Fruit fly (Drosophila melanogaster): Measurements from ENCODE around the gene CG5731.

Gene CG5731

DNA sequence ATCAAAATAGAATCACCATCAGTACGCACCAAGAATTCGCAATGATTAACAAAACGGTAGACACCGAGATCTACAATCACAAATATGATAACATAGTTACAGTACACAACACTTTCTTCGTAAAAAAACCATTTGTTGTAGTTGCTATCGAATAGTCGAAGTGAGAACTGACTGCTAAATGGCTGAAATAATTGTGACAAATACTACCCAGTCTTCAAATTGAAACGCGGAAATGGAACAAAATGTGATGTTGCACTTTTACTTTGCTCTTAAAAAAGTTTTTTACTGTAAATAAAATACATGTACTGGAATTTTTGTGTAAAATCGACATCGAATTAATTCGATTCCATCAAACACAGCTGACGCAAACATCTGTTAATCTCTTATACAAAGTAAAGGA, 22.0 kb upstream of the CG5731 start, which contains the start of gene ova:
Gene ova, minus strand, starts transcription at position 183 of the 400 bp plus-strand sequence.
- TF ChIP-seq insv (optimal IDR thresholded peaks at IDR 0.05) (no peak), Myc (optimal IDR thresholded peaks at IDR 0.05) (no peak), ttk (optimal IDR thresholded peaks at IDR 0.05) (no peak), h (optimal IDR thresholded peaks at IDR 0.05) (no peak), Sin3A (optimal IDR thresholded peaks at IDR 0.05) (no peak), psq (optimal IDR thresholded peaks at IDR 0.05) (no peak)

DNA sequence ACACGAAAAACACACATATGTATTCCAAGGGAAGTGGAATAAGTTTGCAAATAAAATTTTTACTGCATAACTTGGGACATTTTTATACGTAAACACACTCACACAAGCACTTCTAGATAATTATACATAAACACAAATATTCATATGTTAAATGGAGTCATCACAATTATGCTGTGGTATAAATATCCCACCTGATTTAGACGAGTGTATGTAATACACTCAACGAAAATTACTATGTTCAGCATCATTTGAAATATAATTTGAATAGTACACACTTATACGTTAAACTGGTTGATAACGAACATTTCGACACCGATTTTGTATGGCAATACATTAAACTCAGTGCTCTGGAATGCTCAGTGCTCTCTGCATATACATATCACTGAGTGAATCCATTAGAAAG, 21.5 kb upstream of the CG5731 start:
- no peak for TF ChIP-seq insv (optimal IDR thresholded peaks at IDR 0.05)
- no peak for TF ChIP-seq Sin3A (optimal IDR thresholded peaks at IDR 0.05)
- TF ChIP-seq h (optimal IDR thresholded peaks at IDR 0.05) = no peak
- TF ChIP-seq Myc (optimal IDR thresholded peaks at IDR 0.05) = no peak

DNA sequence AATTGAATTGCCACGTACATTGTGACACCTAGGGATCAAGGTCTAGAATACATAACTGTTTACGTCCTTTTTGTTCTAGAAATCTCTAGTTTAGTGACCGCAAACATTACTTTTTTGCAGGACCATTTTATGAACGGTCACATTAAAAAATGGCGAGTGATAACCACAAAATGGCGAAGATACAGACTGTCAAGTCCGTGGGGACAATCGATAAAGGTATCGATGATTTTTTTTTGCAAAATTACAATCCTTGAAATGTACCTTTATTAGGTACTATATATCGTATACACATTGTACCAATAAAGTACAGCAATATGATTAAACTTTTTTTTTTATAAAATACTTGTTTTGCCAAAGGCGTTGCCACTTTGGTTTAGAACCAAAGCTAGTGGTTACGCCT, 20.9 kb upstream of the CG5731 start:
- TF ChIP-seq Myc (optimal IDR thresholded peaks at IDR 0.05) = no peak

DNA sequence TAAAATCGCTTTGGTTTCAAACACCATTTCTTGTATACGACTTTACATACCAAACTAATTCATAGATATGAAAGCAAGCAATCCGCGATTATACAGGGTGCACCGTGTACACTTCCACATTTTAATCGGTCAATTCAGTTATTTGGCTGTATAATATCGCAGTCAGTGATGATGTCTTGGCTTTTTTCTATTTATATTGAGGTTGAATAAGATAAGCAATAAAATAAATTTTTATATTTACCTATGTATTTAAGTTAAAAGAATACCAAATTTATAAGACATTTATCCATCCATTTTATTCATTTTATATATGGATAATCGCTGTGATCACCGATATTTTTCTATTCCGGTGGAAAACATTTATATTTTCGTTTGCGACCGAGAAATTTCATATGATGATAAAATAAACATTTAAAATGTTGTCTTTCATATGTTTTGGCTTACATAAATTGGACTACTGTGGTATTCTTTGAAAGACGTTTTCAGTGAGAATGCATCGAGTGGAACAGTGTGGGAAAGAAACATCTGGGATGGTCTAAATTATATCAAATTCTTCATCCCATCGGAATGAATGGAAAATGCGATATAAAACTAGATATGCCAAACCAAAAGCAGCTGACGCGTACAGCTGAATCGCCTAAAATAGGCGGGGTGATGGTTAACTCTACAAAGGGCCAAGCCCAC, 17.3 kb upstream of the CG5731 start, which contains the start of gene CG5708:
Gene CG5708, minus strand, starts transcription at position 85 of the 684 bp plus-strand sequence.
- TF ChIP-seq h (optimal IDR thresholded peaks at IDR 0.05) = no peak
- no peak for TF ChIP-seq psq (optimal IDR thresholded peaks at IDR 0.05)
- TF ChIP-seq Myc (optimal IDR thresholded peaks at IDR 0.05) = no peak
- no peak for TF ChIP-seq Sin3A (optimal IDR thresholded peaks at IDR 0.05)
- TF ChIP-seq ttk (optimal IDR thresholded peaks at IDR 0.05) = no peak
- TF ChIP-seq insv (optimal IDR thresholded peaks at IDR 0.05) = no peak

DNA sequence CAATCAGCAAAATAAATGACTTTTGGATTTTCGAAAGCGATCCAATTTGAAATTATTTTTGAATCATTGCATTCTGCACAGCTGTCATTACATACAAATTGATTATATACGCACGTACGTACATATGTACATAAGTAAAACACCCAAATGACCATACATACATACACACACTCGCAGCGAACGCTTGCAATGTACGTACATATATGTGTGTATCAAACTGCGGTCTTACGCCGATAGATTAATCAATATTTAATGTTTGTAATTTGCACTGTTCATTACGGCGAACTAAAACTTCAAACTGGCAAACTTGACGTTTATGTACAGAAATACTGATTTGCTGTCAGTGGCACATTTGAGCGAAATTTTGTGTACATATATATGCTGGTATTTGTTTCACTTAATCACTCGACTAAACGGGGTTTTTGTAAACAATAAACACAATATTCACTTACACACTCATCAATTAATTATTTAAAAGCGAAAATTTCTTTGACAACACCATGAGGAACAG, 16.7 kb upstream of the CG5731 start:
- no peak for TF ChIP-seq Sin3A (optimal IDR thresholded peaks at IDR 0.05)
- no peak for TF ChIP-seq psq (optimal IDR thresholded peaks at IDR 0.05)
- no peak for TF ChIP-seq ttk (optimal IDR thresholded peaks at IDR 0.05)
- no peak for TF ChIP-seq insv (optimal IDR thresholded peaks at IDR 0.05)
- no peak for TF ChIP-seq h (optimal IDR thresholded peaks at IDR 0.05)
- TF ChIP-seq Myc (optimal IDR thresholded peaks at IDR 0.05) = no peak

DNA sequence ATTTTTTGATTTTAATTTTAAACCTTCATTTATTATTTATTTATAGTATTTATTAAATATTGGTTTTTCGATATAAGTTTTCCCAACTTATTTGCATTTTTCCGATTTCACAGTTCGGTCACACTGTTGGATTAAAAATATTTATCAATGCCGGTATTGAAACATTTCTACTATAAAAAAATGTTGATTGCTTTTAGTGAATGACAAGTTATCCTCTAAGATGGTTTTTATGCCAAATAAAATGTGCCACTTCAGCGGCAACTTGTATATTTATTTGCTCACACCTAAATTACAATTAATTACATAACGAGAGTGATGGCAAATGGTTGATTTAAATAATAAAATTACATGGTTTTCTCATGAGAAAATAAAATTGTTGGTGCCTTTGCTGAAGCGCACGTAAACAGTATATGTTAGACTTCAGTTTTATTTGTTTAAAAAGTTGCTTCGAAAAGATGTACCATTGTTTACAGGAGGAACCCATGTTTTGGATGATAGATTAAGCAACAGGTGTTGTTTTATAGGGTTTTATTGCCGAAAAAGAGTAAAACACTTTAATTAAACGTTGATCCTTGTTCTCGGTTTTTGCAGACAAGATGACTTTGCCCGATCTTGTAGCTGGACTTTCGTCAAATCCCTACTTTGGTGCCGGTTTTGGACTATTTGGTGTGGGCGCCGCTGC, 13.1 kb upstream of the CG5731 start, which contains the start of gene Bcs1:
Gene Bcs1, plus strand, starts transcription at position 108 of the 682 bp plus-strand sequence.
- TF ChIP-seq h (optimal IDR thresholded peaks at IDR 0.05) (no peak), insv (optimal IDR thresholded peaks at IDR 0.05) (no peak), Sin3A (optimal IDR thresholded peaks at IDR 0.05) (no peak), psq (optimal IDR thresholded peaks at IDR 0.05) (no peak), ttk (optimal IDR thresholded peaks at IDR 0.05) (no peak), Myc (optimal IDR thresholded peaks at IDR 0.05) (no peak)

DNA sequence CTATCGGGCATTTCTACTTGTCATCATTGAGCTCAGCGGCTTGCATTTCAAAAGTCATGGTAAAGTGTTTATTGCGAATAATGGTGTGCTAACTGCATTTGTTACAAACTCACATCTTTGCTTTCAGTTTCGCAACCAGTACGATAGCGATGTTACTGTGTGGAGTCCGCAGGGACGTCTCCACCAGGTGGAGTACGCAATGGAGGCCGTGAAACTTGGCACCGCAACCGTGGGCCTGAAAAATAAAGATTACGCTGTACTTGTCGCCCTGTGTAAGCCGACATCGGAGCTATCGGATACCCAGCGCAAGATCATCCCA, 11.8 kb upstream of the CG5731 start:
- no peak for TF ChIP-seq Sin3A (optimal IDR thresholded peaks at IDR 0.05)
- no peak for TF ChIP-seq insv (optimal IDR thresholded peaks at IDR 0.05)
- TF ChIP-seq ttk (optimal IDR thresholded peaks at IDR 0.05) = no peak
- TF ChIP-seq psq (optimal IDR thresholded peaks at IDR 0.05) = no peak
- TF ChIP-seq Myc (optimal IDR thresholded peaks at IDR 0.05) = no peak
- no peak for TF ChIP-seq h (optimal IDR thresholded peaks at IDR 0.05)

DNA sequence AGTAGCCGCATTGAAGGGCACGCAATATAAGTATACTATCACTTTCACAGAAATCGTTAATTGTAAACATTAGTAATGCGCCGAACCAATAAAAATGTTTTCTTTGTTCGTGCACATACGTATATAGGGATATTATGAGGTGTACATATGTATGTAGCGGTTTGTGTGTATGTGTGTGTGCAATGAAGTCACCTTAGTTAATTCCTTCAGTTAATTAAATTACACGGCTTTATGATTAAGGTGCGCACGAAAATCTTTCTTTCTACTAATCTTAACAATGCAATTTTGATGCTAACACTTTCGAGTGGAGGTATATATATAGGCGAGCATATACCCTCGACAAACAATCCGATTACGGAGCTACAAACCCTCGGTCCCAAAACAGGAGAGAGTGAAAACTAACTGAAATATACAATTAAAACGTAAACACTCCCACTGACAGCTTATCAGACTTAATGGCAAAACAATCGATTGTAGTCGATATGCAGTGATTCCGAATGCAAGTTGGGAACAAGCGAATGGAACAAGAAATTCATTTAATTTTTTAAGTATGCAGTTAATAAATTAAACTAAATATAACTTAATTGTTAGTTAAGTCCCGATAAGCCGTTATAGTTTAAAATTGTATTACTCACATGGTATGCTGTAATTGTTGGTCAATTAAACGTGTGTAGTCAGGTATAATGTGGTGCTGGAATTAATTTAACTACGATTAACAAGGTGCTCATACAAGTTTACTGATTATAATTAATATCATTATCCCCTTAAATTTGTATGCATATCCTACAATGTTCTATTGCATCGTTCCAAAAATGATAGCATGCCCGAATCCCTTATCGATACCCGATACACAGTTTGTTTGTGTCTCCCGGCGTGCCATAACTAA, 11.2 kb upstream of the CG5731 start, which contains the start of the genes Npc1a and Prosalpha6:
Gene Npc1a, minus strand, starts transcription at position 716 of the 886 bp plus-strand sequence.
Gene Prosalpha6, plus strand, starts transcription at position 851 of the 886 bp plus-strand sequence.
- no peak for TF ChIP-seq ttk (optimal IDR thresholded peaks at IDR 0.05)
- no peak for TF ChIP-seq h (optimal IDR thresholded peaks at IDR 0.05)
- no peak for TF ChIP-seq insv (optimal IDR thresholded peaks at IDR 0.05)

DNA sequence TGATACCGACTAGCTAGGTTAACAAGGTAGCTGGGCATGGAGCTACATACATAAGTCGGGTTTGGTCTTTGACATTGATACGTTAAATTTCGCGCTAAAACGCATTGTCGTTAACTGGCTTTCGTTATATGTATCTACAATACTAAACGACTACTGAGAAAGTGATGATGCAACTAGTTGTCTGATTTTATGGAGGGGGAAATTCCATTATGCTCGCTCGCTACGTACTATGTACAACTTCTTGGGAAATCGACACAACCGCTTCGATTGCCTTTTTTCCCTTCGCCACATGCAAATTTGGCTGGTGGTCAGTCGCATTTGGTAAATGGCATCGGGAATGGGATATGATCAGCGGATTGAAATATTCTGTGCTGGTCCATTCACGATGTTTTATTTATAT, 10.5 kb upstream of the CG5731 start:
- TF ChIP-seq Sin3A (optimal IDR thresholded peaks at IDR 0.05) (no peak), Myc (optimal IDR thresholded peaks at IDR 0.05) (no peak)

DNA sequence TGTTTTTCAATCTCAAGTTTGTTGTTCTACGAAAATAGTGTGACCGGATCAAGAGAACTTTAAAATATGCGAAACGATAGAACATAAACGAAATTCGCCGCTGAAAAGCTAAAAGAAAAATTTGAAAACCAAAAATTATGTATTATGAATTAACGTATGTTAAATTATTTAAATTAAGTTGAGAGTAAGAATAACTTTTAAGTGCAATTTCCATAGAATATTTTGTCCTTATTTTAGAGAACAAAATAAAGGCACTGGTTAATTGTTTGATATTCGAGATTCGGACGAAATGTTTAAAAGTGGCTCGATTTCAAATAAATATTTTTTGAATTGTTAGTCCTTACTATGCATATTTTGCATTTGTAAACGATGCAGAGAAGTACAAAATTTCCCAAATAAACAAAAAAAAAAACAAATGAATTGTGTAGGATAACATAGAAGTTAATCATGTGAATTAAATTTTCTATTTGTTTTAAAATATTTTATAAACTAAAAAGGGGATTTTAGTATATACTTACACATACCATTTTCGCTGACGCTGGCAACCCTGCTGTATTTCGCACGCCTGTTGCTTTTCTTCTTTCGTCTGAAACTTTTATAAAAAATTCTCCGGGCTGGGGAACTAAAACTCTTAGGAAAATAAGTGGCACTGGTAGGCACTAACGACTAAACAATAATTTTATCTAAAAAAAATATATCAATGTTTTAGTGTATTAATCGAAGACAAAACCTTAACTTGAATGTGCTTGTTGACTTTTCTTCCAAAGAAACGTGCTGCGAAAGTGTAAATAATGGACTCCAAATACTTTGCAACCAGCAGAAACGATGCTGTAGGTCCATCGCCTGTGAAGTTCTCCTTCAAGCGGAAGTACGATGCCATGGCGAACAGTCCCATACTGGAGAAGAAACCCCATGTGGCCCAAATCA, 1.4 kb upstream of the CG5731 start, which contains the start of the genes CG5727 and ath:
Gene CG5727, minus strand, starts transcription at position 51 of the 927 bp plus-strand sequence.
Gene ath, plus strand, starts transcription at position 513 of the 927 bp plus-strand sequence.
- TF ChIP-seq h (optimal IDR thresholded peaks at IDR 0.05) = no peak
- TF ChIP-seq ttk (optimal IDR thresholded peaks at IDR 0.05) = no peak
- no peak for TF ChIP-seq insv (optimal IDR thresholded peaks at IDR 0.05)
- no peak for TF ChIP-seq Sin3A (optimal IDR thresholded peaks at IDR 0.05)

DNA sequence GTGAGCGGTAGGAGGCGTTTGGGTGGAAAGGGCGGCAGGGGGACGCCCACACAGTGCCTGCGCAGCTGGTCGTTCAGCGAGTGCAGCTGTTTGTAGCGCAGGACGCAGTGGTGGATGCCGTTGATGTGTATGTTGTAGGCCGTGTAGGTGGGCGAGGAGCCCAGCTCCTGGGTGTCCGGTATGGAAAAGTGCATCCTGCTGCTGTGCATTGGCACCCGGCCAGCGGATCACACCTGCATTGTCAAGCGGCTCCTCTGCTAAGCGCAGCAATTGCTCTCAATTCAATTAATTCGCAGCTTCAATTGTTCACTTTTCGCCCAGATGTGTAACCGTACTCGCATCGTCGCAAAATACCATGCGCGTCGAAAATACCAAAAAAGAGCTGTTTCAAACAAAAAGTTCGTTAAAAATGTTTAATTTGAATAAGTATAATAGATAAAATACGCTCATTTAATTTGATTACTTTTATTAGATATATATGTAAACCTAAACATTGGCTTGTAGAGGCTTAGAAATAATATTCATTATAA, 2.8 kb downstream of the CG5731 start, which contains the start of gene Snx17:
Gene Snx17, minus strand, starts transcription at position 329 of the 530 bp plus-strand sequence.
- no peak for TF ChIP-seq ttk (optimal IDR thresholded peaks at IDR 0.05)

Data from Kc167 (cell line).